Fruit fly (Drosophila melanogaster): ENCODE measurements around the gene Dip-C.

Gene Dip-C

DNA sequence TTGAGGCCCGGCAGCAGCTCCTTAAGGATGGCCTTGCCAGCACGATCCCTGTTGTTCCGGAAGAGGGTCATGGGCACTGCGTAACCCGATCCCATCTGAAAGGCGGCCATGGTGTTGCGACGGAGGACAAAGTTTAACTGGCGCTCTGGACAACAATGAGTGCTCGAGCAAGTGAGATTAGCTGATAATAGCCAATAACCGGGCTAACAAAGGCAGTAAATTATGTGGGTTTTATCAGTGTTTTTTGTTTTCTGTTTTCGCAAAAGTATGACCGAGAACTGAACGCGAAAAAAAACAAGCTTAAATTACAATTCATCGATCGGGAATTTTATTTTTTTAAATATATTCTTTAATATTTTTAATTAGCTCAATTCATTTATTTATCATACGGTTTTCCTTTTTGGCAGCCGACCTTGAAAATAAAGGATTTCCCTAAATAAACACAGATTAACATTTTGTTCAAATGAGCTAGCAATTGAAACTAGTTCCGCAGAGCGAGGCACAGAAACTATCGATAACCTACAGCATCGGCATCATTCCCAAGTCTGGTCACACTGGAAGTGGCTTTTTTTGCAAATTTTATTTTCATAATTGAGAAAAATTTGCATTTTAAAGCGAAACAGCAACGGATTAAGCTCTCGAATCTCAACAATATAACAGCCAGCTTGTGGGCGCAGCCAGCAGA, at the start of gene Dip-C, which contains the start of gene pps (continued):
- TF ChIP-seq CG17186 (GFP tag; optimal IDR thresholded peaks at IDR 0.05) (no peak), CG8281 (tag; optimal IDR thresholded peaks at IDR 0.05) (no peak), Doc3 (GFP tag; IDR thresholded peaks at IDR 0.05; ENCODE audit: partially characterized antibody) (peak; percentile 65; the same call in 2 of the 3 replicates), wor (GFP tag; IDR thresholded peaks at IDR 0.05) (no peak), Dfd (GFP tag; optimal IDR thresholded peaks at IDR 0.05) (no peak), Scr (GFP tag; IDR thresholded peaks at IDR 0.05; ENCODE audit: partially characterized antibody) (peak; percentile 76), repo (GFP tag; optimal IDR thresholded peaks at IDR 0.05) (no peak), CG8924 (tag; optimal IDR thresholded peaks at IDR 0.05) (peak; percentile 37), fd96Cb (tag; optimal IDR thresholded peaks at IDR 0.05) (no peak), HLHmδ (GFP tag; optimal IDR thresholded peaks at IDR 0.05) (no peak), Elba2 (GFP tag; optimal IDR thresholded peaks at IDR 0.05) (no peak), CG30020 (tag; optimal IDR thresholded peaks at IDR 0.05) (peak; percentile 27), az2 (GFP tag; optimal IDR thresholded peaks at IDR 0.05) (no peak), sisA (GFP tag; IDR thresholded peaks at IDR 0.05) (no peak), disco-r (GFP tag; optimal IDR thresholded peaks at IDR 0.05) (no peak), CG16863 (GFP tag; optimal IDR thresholded peaks at IDR 0.05) (no peak), fd3F (GFP tag; optimal IDR thresholded peaks at IDR 0.05) (no peak), croc (GFP tag; conservative IDR thresholded peaks at IDR 0.05) (no peak)

DNA sequence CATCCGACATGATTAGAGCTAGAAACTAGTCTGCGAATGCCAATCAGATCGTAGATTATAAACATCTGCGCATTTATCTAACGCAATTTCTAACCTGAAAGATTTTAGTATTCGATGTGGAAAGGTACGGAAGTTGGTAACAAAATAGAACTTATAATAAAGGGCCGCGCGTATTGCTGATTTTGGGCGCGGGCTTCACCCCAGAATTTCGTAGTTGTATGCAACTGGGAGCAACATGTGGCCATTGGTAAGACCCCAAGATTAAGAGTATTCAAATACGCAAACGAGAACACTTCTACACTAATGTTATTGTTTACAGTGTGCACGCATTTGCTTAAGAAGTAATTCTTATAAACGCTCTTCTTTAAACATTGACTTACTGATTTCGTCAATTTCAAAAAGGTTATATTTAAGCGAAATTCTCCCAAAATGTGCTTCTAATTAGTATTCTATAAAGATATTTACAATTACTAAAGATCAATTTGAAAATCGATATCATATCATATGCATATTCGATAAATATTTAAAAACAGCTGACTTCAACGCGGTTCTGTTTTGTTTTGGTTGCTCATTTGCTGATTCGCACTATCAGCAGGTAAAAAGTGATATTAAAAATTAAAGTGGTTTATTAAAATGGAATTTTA, 46.4 kb upstream of the Dip-C start, which contains the start of the genes CG5961 and Polr3C:
TSS of gene CG5961 (minus strand) at position 416 of the 644 bp plus-strand sequence.
TSS of gene Polr3C (plus strand) at position 536 of the 644 bp plus-strand sequence.
- TF ChIP-seq CG30020 (tag; optimal IDR thresholded peaks at IDR 0.05) (peak; percentile 13), fd96Cb (tag; optimal IDR thresholded peaks at IDR 0.05) (no peak), CG2129 (GFP tag; IDR thresholded peaks at IDR 0.05; ENCODE audit: partially characterized antibody) (0 out of 2 replicates have a peak, but pooled peaks have one; percentile 25), ATbp (GFP tag; optimal IDR thresholded peaks at IDR 0.05) (no peak), HmgZ (tag; optimal IDR thresholded peaks at IDR 0.05) (peak; percentile 24), YL-1 (GFP tag; optimal IDR thresholded peaks at IDR 0.05) (peak; percentile 65), CG34376 (GFP tag; optimal IDR thresholded peaks at IDR 0.05) (peak; percentile 24), D19A (tag; optimal IDR thresholded peaks at IDR 0.05) (peak; percentile 61), Hr39 (optimal IDR thresholded peaks at IDR 0.05) (no peak), CG12391 (tag; optimal IDR thresholded peaks at IDR 0.05) (peak; percentile 6), MESR4 (GFP tag; optimal IDR thresholded peaks at IDR 0.05) (peak; percentile 71), unc-4 (GFP tag; IDR thresholded peaks at IDR 0.05; ENCODE audit: partially characterized antibody) (peak; percentile 43; the same call in 1 of the 2 replicates), shn (GFP tag; optimal IDR thresholded peaks at IDR 0.05) (no peak), pros (GFP tag; optimal IDR thresholded peaks at IDR 0.05) (peak; percentile 14), CG15601 (tag; optimal IDR thresholded peaks at IDR 0.05) (peak; percentile 61), crp (GFP tag; optimal IDR thresholded peaks at IDR 0.05) (peak; percentile 18 to 93), H2.0 (GFP tag; IDR thresholded peaks at IDR 0.05) (no peak), Dref (GFP tag; IDR thresholded peaks at IDR 0.05) (peak; percentile 56), CoRest (tag; optimal IDR thresholded peaks at IDR 0.05) (no peak), kah (GFP tag; optimal IDR thresholded peaks at IDR 0.05) (peak; percentile 67), Dp (GFP tag; optimal IDR thresholded peaks at IDR 0.05) (peak; percentile 71), zen (tag; optimal IDR thresholded peaks at IDR 0.05) (peak; percentile 11), pzg (GFP tag; optimal IDR thresholded peaks at IDR 0.05) (peak; percentile 63), CG13894 (tag; optimal IDR thresholded peaks at IDR 0.05) (no peak), psq (GFP tag; optimal IDR thresholded peaks at IDR 0.05) (peak; percentile 80), bigmax (GFP tag; optimal IDR thresholded peaks at IDR 0.05) (peak; percentile 74), Dll (GFP tag; IDR thresholded peaks at IDR 0.05; ENCODE audit: partially characterized antibody) (peak; percentile 43; the same call in 2 of the 4 replicates), Ada2b (GFP tag; IDR thresholded peaks at IDR 0.05) (no peak), CG5245 (GFP tag; optimal IDR thresholded peaks at IDR 0.05) (no peak), gfzf (GFP tag; optimal IDR thresholded peaks at IDR 0.05) (peak; percentile 71), CG2116 (GFP tag; optimal IDR thresholded peaks at IDR 0.05) (peak; percentile 71)
